Fruit fly (Drosophila melanogaster) whole organism, pupa: Measurements from ENCODE around the gene PSMG1.

Experiments
- CG12605 ChIP-seq: fragments of 200-800 bp; sonication (Bioruptor generic); IDR thresholded peaks from 2 replicates; pipeline ENCODE4 v1.3.6; 2022; ENCODE audit warnings: missing biosample characterization, missing genetic modification characterization
- CG15710 ChIP-seq: fragments of 200-800 bp; sonication (Bioruptor generic); optimal IDR thresholded peaks from 2 replicates; lab custom pipeline; 2018; ENCODE audit warnings: missing biosample characterization, mild to moderate bottlenecking, missing genetic modification characterization, moderate library complexity
- CG17806 ChIP-seq: fragments of 200-800 bp; sonication (Bioruptor generic); optimal IDR thresholded peaks from 2 replicates; lab custom pipeline; 2018; ENCODE audit warnings: missing biosample characterization, mild to moderate bottlenecking, missing genetic modification characterization, moderate library complexity
- CG8301 ChIP-seq: fragments of 200-800 bp; sonication (Bioruptor generic); optimal IDR thresholded peaks from 2 replicates; lab custom pipeline; 2018; ENCODE audit warnings: missing biosample characterization, mild to moderate bottlenecking, missing genetic modification characterization
- CG9948 ChIP-seq: fragments of 200-800 bp; sonication (Bioruptor generic); optimal IDR thresholded peaks from 2 replicates; lab custom pipeline; 2018; ENCODE audit warnings: missing biosample characterization, mild to moderate bottlenecking, missing genetic modification characterization, moderate library complexity
- D1 ChIP-seq: fragments of 200-800 bp; sonication (Bioruptor generic); optimal IDR thresholded peaks from 2 replicates; lab custom pipeline; 2018; ENCODE audit warnings: missing biosample characterization, mild to moderate bottlenecking, missing genetic modification characterization, moderate library complexity
- EcR ChIP-seq: fragments of 200-800 bp; sonication (Bioruptor generic); optimal IDR thresholded peaks from 3 replicates; lab custom pipeline; 2019; ENCODE audit warnings: missing biosample characterization, missing genetic modification characterization, mild to moderate bottlenecking, moderate library complexity, missing genetic modification reagents
- rn ChIP-seq: fragments of 200-800 bp; sonication (Bioruptor generic); IDR thresholded peaks from 2 replicates; pipeline ENCODE4 v1.3.6; 2022; ENCODE audit warnings: missing biosample characterization, missing genetic modification characterization

dm6 chr3R:5746646-5747045 is 47.5 kb downstream of the PSMG1 start:
- TF ChIP-seq CG12605 (GFP tag; lab: Robert Waterston, UW) (no peak), D1 (tag; lab: Kevin White, UChicago) (no peak), CG17806 (tag; lab: Kevin White, UChicago) (no peak), CG8301 (tag; lab: Kevin White, UChicago) (no peak), rn (GFP tag; lab: Robert Waterston, UW) (no peak), EcR (no peak), CG9948 (tag; lab: Kevin White, UChicago) (no peak), CG15710 (tag; lab: Kevin White, UChicago) (no peak)
